Fruit fly (Drosophila melanogaster) whole organism, embryonic: ENCODE results near the gene Notum.

Experiments
- Atf-2 ChIP-seq: fragments of 200-800 bp; sonication (Bioruptor generic); optimal IDR thresholded peaks from 2 replicates; lab custom pipeline; 2016; ENCODE audit warnings: missing biosample characterization, missing genetic modification characterization
- Awh ChIP-seq: fragments of 200-800 bp; sonication (Bioruptor generic); IDR thresholded peaks from 2 replicates; pipeline ENCODE4, ENCODE4 v1.3.6; 2022; ENCODE audit warnings: missing biosample characterization, missing genetic modification characterization
- CG10274 ChIP-seq: fragments of 200-800 bp; sonication (Bioruptor generic); optimal IDR thresholded peaks from 3 replicates; lab custom pipeline; 2017; ENCODE audit warnings: missing biosample characterization, mild to moderate bottlenecking, missing genetic modification characterization
- CG10979 ChIP-seq: fragments of 200-800 bp; sonication (Bioruptor generic); optimal IDR thresholded peaks from 2 replicates; lab custom pipeline; 2018; ENCODE audit warnings: missing biosample characterization, mild to moderate bottlenecking, missing genetic modification characterization, moderate library complexity
- CG11695 ChIP-seq: fragments of 200-800 bp; sonication (Bioruptor generic); IDR thresholded peaks from 3 replicates; pipeline ENCODE4 v1.3.6; 2022; ENCODE audit warnings: missing biosample characterization, missing genetic modification characterization
- CG11723 ChIP-seq: fragments of 200-800 bp; sonication (Bioruptor generic); optimal IDR thresholded peaks from 2 replicates; lab custom pipeline; 2017; ENCODE audit warnings: missing biosample characterization, mild to moderate bottlenecking, missing genetic modification characterization
- CG12744 ChIP-seq: fragments of 200-800 bp; sonication (Bioruptor generic); optimal IDR thresholded peaks from 2 replicates; lab custom pipeline; 2016; ENCODE audit warnings: missing biosample characterization, missing genetic modification characterization
- CG13123 ChIP-seq: fragments of 200-800 bp; sonication (Bioruptor generic); optimal IDR thresholded peaks from 2 replicates; lab custom pipeline; 2016; ENCODE audit warnings: missing biosample characterization, missing genetic modification characterization
- CG15514 ChIP-seq: fragments of 200-800 bp; sonication (Bioruptor generic); optimal IDR thresholded peaks from 3 replicates; lab custom pipeline; 2017; ENCODE audit warnings: missing biosample characterization, missing genetic modification characterization, mild to moderate bottlenecking, moderate library complexity, missing genetic modification reagents
- CG17186 ChIP-seq: fragments of 200-800 bp; sonication (Bioruptor generic); optimal IDR thresholded peaks from 3 replicates; lab custom pipeline; 2017; ENCODE audit warnings: missing biosample characterization, missing genetic modification reagents, missing genetic modification characterization
- CG17829 ChIP-seq: fragments of 200-800 bp; optimal IDR thresholded peaks from 2 replicates; lab custom pipeline; 2019; ENCODE audit warnings: missing biosample characterization, mild to moderate bottlenecking, missing genetic modification characterization, moderate library complexity
- CG2889 ChIP-seq: fragments of 200-800 bp; sonication (Bioruptor generic); IDR thresholded peaks from 3 replicates; pipeline ENCODE4 v1.3.6; 2022; ENCODE audit warnings: missing biosample characterization, missing genetic modification characterization
- CG32532 ChIP-seq: fragments of 200-800 bp; sonication (Bioruptor generic); IDR thresholded peaks from 2 replicates; pipeline ENCODE4 v1.3.6; 2022; ENCODE audit warnings: missing biosample characterization, missing genetic modification characterization
- CG32767 ChIP-seq: fragments of 200-800 bp; sonication (Bioruptor generic); IDR thresholded peaks from 2 replicates; pipeline ENCODE4 v1.3.6; 2022; ENCODE audit warnings: missing biosample characterization, missing genetic modification characterization
- CG34422 ChIP-seq: fragments of 200-800 bp; sonication (Bioruptor generic); IDR thresholded peaks from 3 replicates; pipeline ENCODE4 v1.3.6; 2022; ENCODE audit warnings: missing biosample characterization, missing genetic modification characterization
- CG3726 ChIP-seq: fragments of 200-800 bp; sonication (Bioruptor generic); IDR thresholded peaks from 3 replicates; pipeline ENCODE4, ENCODE4 v1.3.6; 2022; ENCODE audit warnings: missing biosample characterization, missing genetic modification characterization
- CG4424 ChIP-seq: fragments of 200-800 bp; sonication (Bioruptor generic); optimal IDR thresholded peaks from 3 replicates; lab custom pipeline; 2016; ENCODE audit warnings: missing biosample characterization, missing genetic modification characterization
- CG6175 ChIP-seq: fragments of 200-800 bp; sonication (Bioruptor generic); IDR thresholded peaks from 3 replicates; pipeline ENCODE4 v1.3.6; 2022; ENCODE audit warnings: missing biosample characterization, missing genetic modification characterization
- CG6765 ChIP-seq: fragments of 200-800 bp; sonication (Bioruptor generic); optimal IDR thresholded peaks from 3 replicates; lab custom pipeline; 2017; ENCODE audit warnings: missing biosample characterization, mild to moderate bottlenecking, missing genetic modification characterization
- CG7928 ChIP-seq: fragments of 200-800 bp; sonication (Bioruptor generic); optimal IDR thresholded peaks from 2 replicates; lab custom pipeline; 2017; ENCODE audit warnings: missing biosample characterization, mild to moderate bottlenecking, missing genetic modification characterization
- CG9609 ChIP-seq: fragments of 200-800 bp; sonication (Bioruptor generic); optimal IDR thresholded peaks from 3 replicates; lab custom pipeline; 2016; ENCODE audit warnings: missing biosample characterization, missing genetic modification characterization
- Chrac-16 ChIP-seq: fragments of 200-800 bp; sonication (Bioruptor generic); optimal IDR thresholded peaks from 3 replicates; lab custom pipeline; 2016; ENCODE audit warnings: missing biosample characterization, missing genetic modification characterization
- CoRest ChIP-seq: fragments of 200-800 bp; sonication (Bioruptor generic); optimal IDR thresholded peaks from 3 replicates; lab custom pipeline; 2018; ENCODE audit warnings: missing biosample characterization, mild to moderate bottlenecking, missing genetic modification characterization, moderate library complexity
- Dp ChIP-seq: fragments of 200-800 bp; sonication (Bioruptor generic); optimal IDR thresholded peaks from 2 replicates; lab custom pipeline; 2018; ENCODE audit warnings: missing biosample characterization, mild to moderate bottlenecking, missing genetic modification characterization, moderate library complexity
- Gug ChIP-seq: fragments of 200-800 bp; sonication (Bioruptor generic); IDR thresholded peaks from 4 replicates; pipeline ENCODE4 v1.3.6; 2022; ENCODE audit warnings: missing biosample characterization, missing genetic modification characterization
- Hmx ChIP-seq: fragments of 200-800 bp; sonication (Bioruptor generic); optimal IDR thresholded peaks from 2 replicates; lab custom pipeline; 2016; ENCODE audit warnings: missing biosample characterization, missing genetic modification characterization
- Hr3 ChIP-seq: fragments of 200-800 bp; sonication (Bioruptor generic); optimal IDR thresholded peaks from 3 replicates; lab custom pipeline; 2016; ENCODE audit warnings: missing biosample characterization, missing genetic modification characterization
- MTF-1 ChIP-seq: fragments of 200-800 bp; sonication (Bioruptor generic); optimal IDR thresholded peaks from 2 replicates; lab custom pipeline; 2018; ENCODE audit warnings: missing biosample characterization, mild to moderate bottlenecking, missing genetic modification characterization, borderline replicate concordance
- Med ChIP-seq: fragments of 200-800 bp; sonication (Bioruptor generic); peaks from one replicate; lab custom pipeline; 2016; ENCODE audit warnings: missing biosample characterization, missing genetic modification characterization, mild to moderate bottlenecking, inconsistent platforms, moderate library complexity
- Poxn ChIP-seq: fragments of 200-800 bp; sonication (Bioruptor generic); IDR thresholded peaks from 2 replicates; pipeline ENCODE4 v1.3.6; 2022; ENCODE audit warnings: missing biosample characterization, missing genetic modification characterization
- Six4 ChIP-seq: fragments of 200-800 bp; sonication (Bioruptor generic); optimal IDR thresholded peaks from 2 replicates; lab custom pipeline; 2016; ENCODE audit warnings: missing biosample characterization, missing genetic modification characterization
- Sry-δ ChIP-seq: fragments of 200-800 bp; sonication (Bioruptor generic); optimal IDR thresholded peaks from 2 replicates; lab custom pipeline; 2016; ENCODE audit warnings: missing biosample characterization, missing genetic modification characterization
- ap ChIP-seq: fragments of 200-800 bp; sonication (Bioruptor generic); IDR thresholded peaks from 2 replicates; pipeline ENCODE4 v1.3.6; 2022; ENCODE audit warnings: missing biosample characterization, missing genetic modification characterization
- bab2 ChIP-seq: fragments of 200-800 bp; sonication (Bioruptor generic); optimal IDR thresholded peaks from 2 replicates; lab custom pipeline; 2016; ENCODE audit warnings: missing biosample characterization, missing genetic modification characterization
- bcd ChIP-seq: fragments of 200-800 bp; sonication (Bioruptor generic); optimal IDR thresholded peaks from 2 replicates; lab custom pipeline; 2017; ENCODE audit warnings: missing biosample characterization, mild to moderate bottlenecking, missing genetic modification characterization
- cato ChIP-seq: fragments of 200-800 bp; sonication (Bioruptor generic); optimal IDR thresholded peaks from 2 replicates; lab custom pipeline; 2016; ENCODE audit warnings: missing biosample characterization, missing genetic modification characterization, borderline replicate concordance
- chinmo ChIP-seq: fragments of 200-800 bp; sonication (Bioruptor generic); IDR thresholded peaks from 4 replicates; pipeline ENCODE4 v1.3.6; 2022; ENCODE audit warnings: missing biosample characterization, missing genetic modification characterization; ENCODE audit not compliant: partially characterized antibody
- chm ChIP-seq: fragments of 200-800 bp; sonication (Bioruptor generic); IDR thresholded peaks from 2 replicates; pipeline ENCODE4 v1.3.6; 2022; ENCODE audit warnings: missing biosample characterization, missing genetic modification characterization
- ems ChIP-seq: fragments of 200-800 bp; sonication (Bioruptor generic); optimal IDR thresholded peaks from 3 replicates; lab custom pipeline; 2016; ENCODE audit warnings: missing biosample characterization, missing genetic modification characterization
- jigr1 ChIP-seq: fragments of 200-800 bp; sonication (Bioruptor generic); IDR thresholded peaks from 3 replicates; pipeline ENCODE4 v1.3.6; 2022; ENCODE audit warnings: missing biosample characterization, missing genetic modification characterization
- nom ChIP-seq: fragments of 200-800 bp; sonication (Bioruptor generic); optimal IDR thresholded peaks from 2 replicates; lab custom pipeline; 2017; ENCODE audit warnings: missing biosample characterization, missing genetic modification characterization, mild to moderate bottlenecking, moderate library complexity, missing genetic modification reagents
- odd ChIP-seq: fragments of 200-800 bp; sonication (Bioruptor generic); optimal IDR thresholded peaks from 2 replicates; lab custom pipeline; 2017; ENCODE audit warnings: missing biosample characterization, mild to moderate bottlenecking, missing genetic modification characterization
- otp ChIP-seq: fragments of 200-800 bp; sonication (Bioruptor generic); IDR thresholded peaks from 3 replicates; pipeline ENCODE4, ENCODE4 v1.3.6; 2022; ENCODE audit warnings: missing biosample characterization, missing genetic modification characterization
- pan ChIP-seq, 4 experiments: fragments of >200 bp in 3 of 4; fragments of 200-800 bp in 1 of 4; sonication (Bioruptor generic) in 1 of 4; optimal IDR thresholded peaks in 3 of 4; IDR thresholded peaks in 1 of 4; 2 replicates each; pipeline versions ENCODE4 v1.3.6 to Lab custom; 2017 to 2022; ENCODE audit warnings: missing biosample characterization in 2 of 4, missing genetic modification characterization in 2 of 4, mixed read lengths in 1 of 4
- psq ChIP-seq: fragments of 200-800 bp; sonication (Bioruptor generic); optimal IDR thresholded peaks from 2 replicates; lab custom pipeline; 2017; ENCODE audit warnings: missing biosample characterization, missing genetic modification characterization
- pum ChIP-seq: fragments of 200-800 bp; sonication (Bioruptor generic); optimal IDR thresholded peaks from 2 replicates; lab custom pipeline; 2016; ENCODE audit warnings: missing biosample characterization, missing genetic modification characterization
- sd ChIP-seq: fragments of 200-800 bp; sonication (Bioruptor generic); optimal IDR thresholded peaks from 3 replicates; lab custom pipeline; 2018; ENCODE audit warnings: missing biosample characterization, mild to moderate bottlenecking, missing genetic modification characterization, moderate library complexity
- slou ChIP-seq: fragments of 200-800 bp; sonication (Bioruptor generic); optimal IDR thresholded peaks from 3 replicates; lab custom pipeline; 2016; ENCODE audit warnings: missing biosample characterization, missing genetic modification characterization
- trem ChIP-seq: fragments of 200-800 bp; optimal IDR thresholded peaks from 3 replicates; lab custom pipeline; 2019; ENCODE audit warnings: missing biosample characterization, mild to moderate bottlenecking, missing genetic modification characterization, moderate library complexity
- yki ChIP-seq: fragments of >200 bp; optimal IDR thresholded peaks from 3 replicates; lab custom pipeline; 2018

Notum gene

dm6 chr3L:16045083-16045830, 22.0 kb downstream of the Notum start (continued):
- TF ChIP-seq CG11723 (GFP tag; lab: Kevin White, UChicago) (no peak), CG9609 (GFP tag; lab: Kevin White, UChicago) (no peak), CG4424 (peak; percentile 29), CG13123 (GFP tag; lab: Kevin White, UChicago) (no peak), Chrac-16 (GFP tag; lab: Kevin White, UChicago) (no peak), MTF-1 (peak; percentile 32), CG6765 (GFP tag; lab: Kevin White, UChicago) (no peak), Dp (GFP tag; lab: Kevin White, UChicago) (no peak), CG10979 (tag; lab: Kevin White, UChicago) (peak; percentile 7), ap (GFP tag; lab: Robert Waterston, UW) (peak; percentile 36), CG32767 (GFP tag; lab: Robert Waterston, UW) (peak; percentile 65), bab2 (GFP tag; lab: Kevin White, UChicago) (no peak), CG32532 (GFP tag; lab: Robert Waterston, UW) (peak; percentile 71), Atf-2 (no peak), chm (GFP tag; lab: Robert Waterston, UW) (no peak), Poxn (no peak), Gug (GFP tag; lab: Robert Waterston, UW) (no peak), psq (GFP tag; lab: Kevin White, UChicago) (no peak), Med (GFP tag; lab: Kevin White, UChicago) (peak; percentile 69), nom (GFP tag; lab: Kevin White, UChicago) (peak; percentile 44), ems (GFP tag; lab: Kevin White, UChicago) (no peak), CG12744 (GFP tag; lab: Kevin White, UChicago) (no peak), CG17829 (tag; lab: Kevin White, UChicago) (peak; percentile 40), CG2889 (GFP tag; lab: Robert Waterston, UW) (no peak), CG3726 (GFP tag; lab: Robert Waterston, UW) (no peak), CG10274 (GFP tag; lab: Kevin White, UChicago) (no peak), CG7928 (GFP tag; lab: Kevin White, UChicago) (no peak), pan (optimal IDR thresholded peaks at IDR 0.05; lab: Kevin White, UChicago) (no peak), pan (GFP tag; optimal IDR thresholded peaks at IDR 0.05 in 1 of 2, IDR thresholded peaks at IDR 0.05 in 1 of 2) (peak in 1 of 2 experiments; percentile 69), bcd (no peak), CG11695 (GFP tag; lab: Robert Waterston, UW) (peak; percentile 73), jigr1 (GFP tag; lab: Robert Waterston, UW) (no peak), otp (no peak), Hmx (GFP tag; lab: Kevin White, UChicago) (no peak), Sry-δ (GFP tag; lab: Kevin White, UChicago) (no peak), Awh (GFP tag; lab: Robert Waterston, UW) (peak; percentile 7; the same call in 1 of the 2 replicates), sd (tag; lab: Kevin White, UChicago) (no peak), pum (GFP tag; lab: Kevin White, UChicago) (no peak), Hr3 (no peak), CG34422 (GFP tag; lab: Robert Waterston, UW) (peak; percentile 65), chinmo (GFP tag; lab: Robert Waterston, UW) (peak; percentile 83; the same call in 2 of the 4 replicates), trem (no peak), CG6175 (GFP tag; lab: Robert Waterston, UW) (0 out of 3 replicates have a peak, but pooled peaks have one; percentile 47), CG17186 (GFP tag; lab: Kevin White, UChicago) (no peak), odd (no peak), Six4 (GFP tag; lab: Kevin White, UChicago) (no peak), yki (lab: Kevin White, UChicago) (no peak), CoRest (peak; percentile 44), cato (GFP tag; lab: Kevin White, UChicago) (no peak), CG15514 (GFP tag; lab: Kevin White, UChicago) (no peak), slou (no peak)
